Fruit fly (Drosophila melanogaster) whole organism, embryonic: ENCODE data around the gene His3.3A.

Source experiments
- ATbp ChIP-seq: fragments of 200-800 bp; sonication (Bioruptor generic); optimal IDR thresholded peaks from 2 replicates; lab custom pipeline; 2017; ENCODE audit warnings: missing biosample characterization, mild to moderate bottlenecking, missing genetic modification characterization, missing genetic modification reagents
- Antp ChIP-seq: fragments of 200-800 bp; sonication (Bioruptor generic); optimal IDR thresholded peaks from 3 replicates; lab custom pipeline; 2016; ENCODE audit warnings: missing biosample characterization, missing genetic modification characterization
- CG11247 ChIP-seq: fragments of 200-800 bp; sonication (Bioruptor generic); IDR thresholded peaks from 2 replicates; pipeline ENCODE4 v1.3.6; 2022; ENCODE audit warnings: missing biosample characterization, missing genetic modification characterization
- CG11504 ChIP-seq: fragments of 200-800 bp; sonication (Bioruptor generic); optimal IDR thresholded peaks from 3 replicates; lab custom pipeline; 2019; ENCODE audit warnings: missing biosample characterization, mild to moderate bottlenecking, missing genetic modification characterization, moderate library complexity
- CG13424 ChIP-seq: fragments of 200-800 bp; sonication (Bioruptor generic); optimal IDR thresholded peaks from 2 replicates; lab custom pipeline; 2019; ENCODE audit warnings: missing biosample characterization, mild to moderate bottlenecking, missing genetic modification characterization, moderate library complexity
- CG15514 ChIP-seq: fragments of 200-800 bp; sonication (Bioruptor generic); optimal IDR thresholded peaks from 3 replicates; lab custom pipeline; 2017; ENCODE audit warnings: missing biosample characterization, missing genetic modification characterization, mild to moderate bottlenecking, moderate library complexity, missing genetic modification reagents
- CG16779 ChIP-seq: fragments of 200-800 bp; sonication (Bioruptor generic); IDR thresholded peaks from 2 replicates; pipeline ENCODE4 v1.3.6; 2022; ENCODE audit warnings: missing biosample characterization, missing genetic modification characterization
- CG1832 ChIP-seq: fragments of 200-800 bp; sonication (Bioruptor generic); optimal IDR thresholded peaks from 2 replicates; lab custom pipeline; 2017; ENCODE audit warnings: missing biosample characterization, mild to moderate bottlenecking, missing genetic modification characterization, inconsistent platforms
- CG18476 ChIP-seq: fragments of 200-800 bp; sonication (Bioruptor generic); optimal IDR thresholded peaks from 2 replicates; lab custom pipeline; 2016; ENCODE audit warnings: missing biosample characterization, mild to moderate bottlenecking, missing genetic modification characterization
- CG2120 ChIP-seq: fragments of 200-800 bp; sonication (Bioruptor generic); optimal IDR thresholded peaks from 3 replicates; lab custom pipeline; 2016; ENCODE audit warnings: missing biosample characterization, missing genetic modification characterization
- CG34376 ChIP-seq: fragments of 200-800 bp; sonication (Bioruptor generic); optimal IDR thresholded peaks from 2 replicates; lab custom pipeline; 2018; ENCODE audit warnings: missing biosample characterization, mild to moderate bottlenecking, missing genetic modification characterization
- CG4617 ChIP-seq: fragments of 200-800 bp; sonication (Bioruptor generic); optimal IDR thresholded peaks from 3 replicates; lab custom pipeline; 2016; ENCODE audit warnings: missing biosample characterization, missing genetic modification characterization, borderline replicate concordance
- CG5953 ChIP-seq: fragments of 200-800 bp; sonication (Bioruptor generic); IDR thresholded peaks from 2 replicates; pipeline ENCODE4 v1.3.6; 2022; ENCODE audit warnings: missing biosample characterization, missing genetic modification characterization
- CG6689 ChIP-seq: fragments of 200-800 bp; sonication (Bioruptor generic); IDR thresholded peaks from 2 replicates; pipeline ENCODE4 v1.3.6; 2022; ENCODE audit warnings: missing biosample characterization, missing genetic modification characterization
- CG6765 ChIP-seq: fragments of 200-800 bp; sonication (Bioruptor generic); optimal IDR thresholded peaks from 3 replicates; lab custom pipeline; 2017; ENCODE audit warnings: missing biosample characterization, mild to moderate bottlenecking, missing genetic modification characterization
- CG7556 ChIP-seq: fragments of 200-800 bp; sonication (Bioruptor generic); optimal IDR thresholded peaks from 2 replicates; lab custom pipeline; 2017; ENCODE audit warnings: missing biosample characterization, mild to moderate bottlenecking, missing genetic modification characterization
- CG8478 ChIP-seq: fragments of >200 bp; optimal IDR thresholded peaks from 2 replicates; lab custom pipeline; 2018
- CG9215 ChIP-seq: fragments of 200-800 bp; sonication (Bioruptor generic); IDR thresholded peaks from 2 replicates; pipeline ENCODE4 v1.3.6; 2022; ENCODE audit warnings: missing biosample characterization, missing genetic modification characterization
- CG9437 ChIP-seq: fragments of 200-800 bp; sonication (Bioruptor generic); optimal IDR thresholded peaks from 2 replicates; lab custom pipeline; 2018; ENCODE audit warnings: missing biosample characterization, mild to moderate bottlenecking, missing genetic modification characterization
- D19A ChIP-seq: fragments of 200-800 bp; optimal IDR thresholded peaks from 3 replicates; lab custom pipeline; 2019; ENCODE audit warnings: missing biosample characterization, mild to moderate bottlenecking, missing genetic modification characterization, moderate library complexity
- Dbx ChIP-seq: fragments of 200-800 bp; sonication (Bioruptor generic); IDR thresholded peaks from 3 replicates; pipeline ENCODE4 v1.3.6; 2022; ENCODE audit warnings: missing biosample characterization, missing genetic modification characterization
- Deaf1 ChIP-seq: fragments of 200-800 bp; optimal IDR thresholded peaks from 3 replicates; lab custom pipeline; 2019; ENCODE audit warnings: missing biosample characterization, mild to moderate bottlenecking, missing genetic modification characterization, moderate library complexity
- E2f1 ChIP-seq: fragments of 200-800 bp; sonication (Bioruptor generic); IDR thresholded peaks from 2 replicates; pipeline ENCODE4 v1.3.6; 2022; ENCODE audit warnings: missing biosample characterization, missing genetic modification characterization
- Fer1 ChIP-seq: fragments of 200-800 bp; sonication (Bioruptor generic); optimal IDR thresholded peaks from 2 replicates; lab custom pipeline; 2017; ENCODE audit warnings: missing biosample characterization, mild to moderate bottlenecking, missing genetic modification characterization
- Hmr ChIP-seq: fragments of 200-800 bp; sonication (Bioruptor generic); optimal IDR thresholded peaks from 3 replicates; lab custom pipeline; 2017; ENCODE audit warnings: mild to moderate bottlenecking, missing biosample characterization, missing genetic modification reagents, missing genetic modification characterization
- Hr78 ChIP-seq, 2 experiments: fragments of 200-800 bp in 1 of 2; fragments of >200 bp in 1 of 2; sonication (Bioruptor generic) in 1 of 2; optimal IDR thresholded peaks; 2 replicates each; lab custom pipeline; 2017 to 2019; ENCODE audit warnings: missing biosample characterization in 2 of 2, missing genetic modification characterization in 2 of 2, mild to moderate bottlenecking in 1 of 2, moderate library complexity in 1 of 2
- Med ChIP-seq: fragments of 200-800 bp; sonication (Bioruptor generic); peaks from one replicate; lab custom pipeline; 2016; ENCODE audit warnings: missing biosample characterization, missing genetic modification characterization, mild to moderate bottlenecking, inconsistent platforms, moderate library complexity
- NFAT ChIP-seq: fragments of 200-800 bp; sonication (Bioruptor generic); IDR thresholded peaks from 2 replicates; pipeline ENCODE4 v1.3.6; 2022; ENCODE audit warnings: missing biosample characterization, missing genetic modification characterization
- Sry-δ ChIP-seq: fragments of 200-800 bp; sonication (Bioruptor generic); optimal IDR thresholded peaks from 2 replicates; lab custom pipeline; 2016; ENCODE audit warnings: missing biosample characterization, missing genetic modification characterization
- bbx ChIP-seq: fragments of 200-800 bp; sonication (Bioruptor generic); IDR thresholded peaks from 2 replicates; pipeline ENCODE4 v1.3.6; 2022; ENCODE audit warnings: missing biosample characterization, missing genetic modification characterization; ENCODE audit not compliant: partially characterized antibody
- chinmo ChIP-seq: fragments of 200-800 bp; sonication (Bioruptor generic); IDR thresholded peaks from 4 replicates; pipeline ENCODE4 v1.3.6; 2022; ENCODE audit warnings: missing biosample characterization, missing genetic modification characterization; ENCODE audit not compliant: partially characterized antibody
- chm ChIP-seq: fragments of 200-800 bp; sonication (Bioruptor generic); IDR thresholded peaks from 2 replicates; pipeline ENCODE4 v1.3.6; 2022; ENCODE audit warnings: missing biosample characterization, missing genetic modification characterization
- disco-r ChIP-seq: fragments of 200-800 bp; sonication (Bioruptor generic); optimal IDR thresholded peaks from 2 replicates; lab custom pipeline; 2016; ENCODE audit warnings: missing biosample characterization, missing genetic modification characterization
- ewg ChIP-seq: fragments of 200-800 bp; sonication (Bioruptor generic); optimal IDR thresholded peaks from 3 replicates; lab custom pipeline; 2017; ENCODE audit warnings: mild to moderate bottlenecking, missing biosample characterization, missing genetic modification reagents, missing genetic modification characterization
- gsb ChIP-seq: fragments of 200-800 bp; sonication (Bioruptor generic); IDR thresholded peaks from 2 replicates; pipeline ENCODE4 v1.3.6; 2022; ENCODE audit warnings: missing biosample characterization, missing genetic modification characterization
- jumu ChIP-seq: fragments of 200-800 bp; sonication (Bioruptor generic); optimal IDR thresholded peaks from 3 replicates; lab custom pipeline; 2016; ENCODE audit warnings: missing biosample characterization, missing genetic modification characterization
- lab ChIP-seq: fragments of 200-800 bp; sonication (Bioruptor generic); optimal IDR thresholded peaks from 3 replicates; lab custom pipeline; 2017; ENCODE audit warnings: missing biosample characterization, missing genetic modification characterization, mild to moderate bottlenecking, moderate library complexity, missing genetic modification reagents
- lov ChIP-seq, 2 experiments: fragments of 200-800 bp in 1 of 2; fragments of >200 bp in 1 of 2; sonication (Bioruptor generic) in 1 of 2; IDR thresholded peaks in 1 of 2; optimal IDR thresholded peaks in 1 of 2; 2 replicates in 1 of 2; 3 replicates in 1 of 2; pipeline versions ENCODE4 v1.3.6 to Lab custom; 2017 to 2022; ENCODE audit warnings: missing biosample characterization in 1 of 2, missing genetic modification characterization in 1 of 2
- mam ChIP-seq: fragments of 200-800 bp; sonication (Bioruptor generic); optimal IDR thresholded peaks from 3 replicates; lab custom pipeline; 2016; ENCODE audit warnings: missing biosample characterization, missing genetic modification characterization
- onecut ChIP-seq: fragments of 200-800 bp; sonication (Bioruptor generic); IDR thresholded peaks from 2 replicates; pipeline ENCODE4 v1.3.6; 2022; ENCODE audit warnings: missing biosample characterization, missing genetic modification characterization
- pfk ChIP-seq: fragments of 200-800 bp; sonication (Bioruptor generic); optimal IDR thresholded peaks from 2 replicates; lab custom pipeline; 2018; ENCODE audit warnings: missing biosample characterization, mild to moderate bottlenecking, missing genetic modification characterization, moderate library complexity
- prd ChIP-seq, 3 experiments: fragments of >200 bp in 2 of 3; fragments of 200-800 bp in 1 of 3; sonication (Bioruptor generic) in 1 of 3; optimal IDR thresholded peaks in 2 of 3; IDR thresholded peaks in 1 of 3; 2 replicates in 2 of 3; 3 replicates in 1 of 3; pipeline versions ENCODE4 v1.3.6 to Lab custom; 2017 to 2022; ENCODE audit warnings: missing biosample characterization in 1 of 3, missing genetic modification characterization in 1 of 3
- repo ChIP-seq: fragments of 200-800 bp; sonication (Bioruptor generic); optimal IDR thresholded peaks from 2 replicates; lab custom pipeline; 2016; ENCODE audit warnings: missing biosample characterization, missing genetic modification characterization
- schlank ChIP-seq: fragments of 200-800 bp; sonication (Bioruptor generic); optimal IDR thresholded peaks from 2 replicates; lab custom pipeline; 2018; ENCODE audit warnings: missing biosample characterization, mild to moderate bottlenecking, missing genetic modification characterization
- tgo ChIP-seq: fragments of 200-800 bp; sonication (Bioruptor generic); IDR thresholded peaks from 3 replicates; pipeline ENCODE4 v1.3.6; 2022; ENCODE audit warnings: missing biosample characterization, missing genetic modification characterization

Gene His3.3A

dm6 chr2L:5060952-5061478, 6.2 kb downstream of the His3.3A start (continued):
- TF ChIP-seq D19A (tag; lab: Kevin White, UChicago) (peak; percentile 24), CG7556 (GFP tag; lab: Kevin White, UChicago) (peak; percentile 75), CG11504 (peak; percentile 71), jumu (peak; percentile 68), Sry-δ (GFP tag; lab: Kevin White, UChicago) (peak; percentile 27), schlank (tag; lab: Kevin White, UChicago) (peak; percentile 69)

- peak; percentile 20 for TF ChIP-seq Hmr (GFP tag; lab: Kevin White, UChicago)
- TF ChIP-seq chm (GFP tag; lab: Robert Waterston, UW) = 0 out of 2 replicates have a peak, but pooled peaks have one; percentile 33
- no peak for TF ChIP-seq lov (optimal IDR thresholded peaks at IDR 0.05; lab: Kevin White, UChicago)
- TF ChIP-seq lov (GFP tag; IDR thresholded peaks at IDR 0.05; lab: Robert Waterston, UW) = 0 out of 3 replicates have a peak, but pooled peaks have one; percentile 30
- TF ChIP-seq Fer1 (GFP tag; lab: Kevin White, UChicago) = peak; percentile 11
- peak; percentile 66 for TF ChIP-seq CG15514 (GFP tag; lab: Kevin White, UChicago)
- peak; percentile 44 for TF ChIP-seq CG18476 (GFP tag; lab: Kevin White, UChicago)
- TF ChIP-seq CG4617 (GFP tag; lab: Kevin White, UChicago) = no peak
- TF ChIP-seq chinmo (GFP tag; lab: Robert Waterston, UW) = 0 out of 4 replicates have a peak, but pooled peaks have one; percentile 55
- no peak for TF ChIP-seq CG2120 (GFP tag; lab: Kevin White, UChicago)
- TF ChIP-seq tgo (GFP tag; lab: Robert Waterston, UW) = no peak
- TF ChIP-seq prd (optimal IDR thresholded peaks at IDR 0.05; lab: Kevin White, UChicago) = no peak
- 0 out of 3 replicates have a peak, but pooled peaks have one; percentile 36 for TF ChIP-seq prd (GFP tag; IDR thresholded peaks at IDR 0.05; lab: Robert Waterston, UW)
- no peak for TF ChIP-seq mam (GFP tag; lab: Kevin White, UChicago)
- peak; percentile 30; the same call in 1 of the 2 replicates for TF ChIP-seq NFAT (GFP tag; lab: Robert Waterston, UW)
- TF ChIP-seq Deaf1 (tag; lab: Kevin White, UChicago) = peak; percentile 41
- peak; percentile 32; the same call in 1 of the 2 replicates for TF ChIP-seq bbx (GFP tag; lab: Robert Waterston, UW)
- TF ChIP-seq CG11247 (GFP tag; lab: Robert Waterston, UW) = no peak
- peak; percentile 88 for TF ChIP-seq pfk (GFP tag; lab: Kevin White, UChicago)
- TF ChIP-seq CG8478 (lab: Kevin White, UChicago) = peak; percentile 55
- peak; percentile 26 for TF ChIP-seq CG34376 (GFP tag; lab: Kevin White, UChicago)
- TF ChIP-seq CG9215 (GFP tag; lab: Robert Waterston, UW) = no peak
- peak; percentile 50; the same call in 1 of the 2 replicates for TF ChIP-seq CG16779 (GFP tag; lab: Robert Waterston, UW)
- no peak for TF ChIP-seq CG9437 (GFP tag; lab: Kevin White, UChicago)
- TF ChIP-seq Med (GFP tag; lab: Kevin White, UChicago) = peak; percentile 64
- peak; percentile 7 for TF ChIP-seq CG1832 (GFP tag; lab: Kevin White, UChicago)
- 0 out of 2 replicates have a peak, but pooled peaks have one; percentile 21 for TF ChIP-seq E2f1 (GFP tag; lab: Robert Waterston, UW)
- no peak for TF ChIP-seq gsb (GFP tag; lab: Robert Waterston, UW)
- TF ChIP-seq CG6765 (GFP tag; lab: Kevin White, UChicago) = peak; percentile 24
- peak; percentile 84 for TF ChIP-seq onecut (GFP tag; lab: Robert Waterston, UW)
- TF ChIP-seq Antp (GFP tag; lab: Kevin White, UChicago) = peak; percentile 15
- peak; percentile 35 for TF ChIP-seq lab
- no peak for TF ChIP-seq repo (GFP tag; lab: Kevin White, UChicago)
- TF ChIP-seq ewg = peak; percentile 96
- TF ChIP-seq ATbp (GFP tag; lab: Kevin White, UChicago) = no peak
- no peak for TF ChIP-seq CG13424
- peak; percentile 43; the same call in 1 of the 2 replicates for TF ChIP-seq CG5953 (GFP tag; lab: Robert Waterston, UW)
- peak in 1 of 2 experiments; percentile 8 for TF ChIP-seq Hr78 (GFP tag; optimal IDR thresholded peaks at IDR 0.05; lab: Kevin White, UChicago)
- TF ChIP-seq CG6689 (GFP tag; lab: Robert Waterston, UW) = 0 out of 2 replicates have a peak, but pooled peaks have one; percentile 23
- no peak for TF ChIP-seq Dbx (GFP tag; lab: Robert Waterston, UW)
- TF ChIP-seq disco-r (GFP tag; lab: Kevin White, UChicago) = no peak
Observed at dm6 chr2L:5062799-5063404, 8.0 kb downstream of the His3.3A start.
